Fruit fly (Drosophila melanogaster): ENCODE data around the gene corn.

dm6 chr3L:7128214-7129008, 28.5 kb downstream of the corn start, which contains the start of the genes Acbp4 and Acbp6:
- no peak for TF ChIP-seq Myc (optimal IDR thresholded peaks at IDR 0.05)
- no peak for TF ChIP-seq ttk (optimal IDR thresholded peaks at IDR 0.05)
